Fruit fly (Drosophila melanogaster) whole organism, prepupa: Measurements from ENCODE around the gene CG16985.

Source experiments
- CG10631 ChIP-seq: fragments of 200-800 bp; sonication (Bioruptor generic); optimal IDR thresholded peaks from 2 replicates; lab custom pipeline; 2016; ENCODE audit warnings: missing biosample characterization, missing genetic modification characterization
- CG10669 ChIP-seq: fragments of 200-800 bp; sonication (Bioruptor generic); optimal IDR thresholded peaks from 3 replicates; lab custom pipeline; 2018; ENCODE audit warnings: missing biosample characterization, mild to moderate bottlenecking, missing genetic modification characterization, moderate library complexity
- CG11294 ChIP-seq: fragments of 200-800 bp; sonication (Bioruptor generic); IDR thresholded peaks from 2 replicates; pipeline ENCODE4 v1.3.6; 2022; ENCODE audit warnings: missing biosample characterization, missing genetic modification characterization
- CG11902 ChIP-seq: fragments of 200-800 bp; sonication (Bioruptor generic); optimal IDR thresholded peaks from 3 replicates; lab custom pipeline; 2016; ENCODE audit warnings: missing biosample characterization, missing genetic modification characterization
- CG15336 ChIP-seq: fragments of 200-800 bp; sonication (Bioruptor generic); IDR thresholded peaks from 2 replicates; pipeline ENCODE4 v1.3.6; 2022; ENCODE audit warnings: missing biosample characterization, missing genetic modification characterization
- CG1621 ChIP-seq: fragments of 200-800 bp; sonication (Bioruptor generic); optimal IDR thresholded peaks from 3 replicates; lab custom pipeline; 2018; ENCODE audit warnings: missing biosample characterization, mild to moderate bottlenecking, missing genetic modification characterization
- CG16779 ChIP-seq: fragments of 200-800 bp; sonication (Bioruptor generic); optimal IDR thresholded peaks from 3 replicates; lab custom pipeline; 2017; ENCODE audit warnings: missing biosample characterization, mild to moderate bottlenecking, missing genetic modification characterization
- CG32006 ChIP-seq: fragments of 200-800 bp; sonication (Bioruptor generic); optimal IDR thresholded peaks from 3 replicates; lab custom pipeline; 2017; ENCODE audit warnings: missing biosample characterization, mild to moderate bottlenecking, missing genetic modification characterization
- CG3919 ChIP-seq: fragments of 200-800 bp; sonication (Bioruptor generic); optimal IDR thresholded peaks from 3 replicates; lab custom pipeline; 2016; ENCODE audit warnings: missing biosample characterization, missing genetic modification characterization
- CG4318 ChIP-seq: fragments of 200-800 bp; sonication (Bioruptor generic); optimal IDR thresholded peaks from 3 replicates; lab custom pipeline; 2017; ENCODE audit warnings: missing biosample characterization, mild to moderate bottlenecking, missing genetic modification characterization
- CG6163 ChIP-seq: fragments of 200-800 bp; sonication (Bioruptor generic); IDR thresholded peaks from 3 replicates; pipeline ENCODE4 v1.3.6; 2022; ENCODE audit warnings: missing biosample characterization, missing genetic modification characterization
- CG6276 ChIP-seq: fragments of 200-800 bp; sonication (Bioruptor generic); optimal IDR thresholded peaks from 2 replicates; lab custom pipeline; 2017; ENCODE audit warnings: missing biosample characterization, mild to moderate bottlenecking, missing genetic modification characterization
- CG6792 ChIP-seq: fragments of 200-800 bp; sonication (Bioruptor generic); optimal IDR thresholded peaks from 3 replicates; lab custom pipeline; 2016; ENCODE audit warnings: missing biosample characterization, missing genetic modification characterization
- CG6808 ChIP-seq: fragments of 200-800 bp; sonication (Bioruptor generic); optimal IDR thresholded peaks from 3 replicates; lab custom pipeline; 2017; ENCODE audit warnings: missing biosample characterization, missing genetic modification characterization, mild to moderate bottlenecking, moderate library complexity, missing genetic modification reagents
- CG6854 ChIP-seq: fragments of 200-800 bp; sonication (Bioruptor generic); optimal IDR thresholded peaks from 2 replicates; lab custom pipeline; 2017; ENCODE audit warnings: missing biosample characterization, mild to moderate bottlenecking, missing genetic modification characterization
- CG8119 ChIP-seq: fragments of 200-800 bp; sonication (Bioruptor generic); IDR thresholded peaks from 3 replicates; pipeline ENCODE4 v1.3.6; 2022; ENCODE audit warnings: missing biosample characterization, missing genetic modification characterization
- CG8632 ChIP-seq: fragments of 200-800 bp; sonication (Bioruptor generic); optimal IDR thresholded peaks from 3 replicates; lab custom pipeline; 2016; ENCODE audit warnings: missing biosample characterization, missing genetic modification characterization
- CG9139 ChIP-seq: fragments of 200-800 bp; sonication (Bioruptor generic); optimal IDR thresholded peaks from 3 replicates; lab custom pipeline; 2017; ENCODE audit warnings: missing biosample characterization, mild to moderate bottlenecking, missing genetic modification characterization
- Eip75B ChIP-seq: fragments of 200-800 bp; sonication (Bioruptor generic); optimal IDR thresholded peaks from 3 replicates; lab custom pipeline; 2016; ENCODE audit warnings: missing biosample characterization, missing genetic modification characterization
- Eip78C ChIP-seq: fragments of 200-800 bp; sonication (Bioruptor generic); peaks from one replicate; lab custom pipeline; 2016; ENCODE audit warnings: missing biosample characterization, missing genetic modification characterization
- Ets21C ChIP-seq: fragments of 200-800 bp; sonication (Bioruptor generic); optimal IDR thresholded peaks from 3 replicates; lab custom pipeline; 2016; ENCODE audit warnings: missing biosample characterization, missing genetic modification characterization
- Ets96B ChIP-seq: fragments of 200-800 bp; optimal IDR thresholded peaks from 2 replicates; lab custom pipeline; 2019; ENCODE audit warnings: missing biosample characterization, mild to moderate bottlenecking, missing genetic modification characterization, moderate library complexity
- Hr38 ChIP-seq: sonication (Bioruptor generic); optimal IDR thresholded peaks from 2 replicates; lab custom pipeline; 2016; ENCODE audit warnings: missing biosample characterization, missing genetic modification characterization
- Hr39 ChIP-seq: fragments of 200-800 bp; sonication (Bioruptor generic); optimal IDR thresholded peaks from 2 replicates; lab custom pipeline; 2016; ENCODE audit warnings: missing biosample characterization, missing genetic modification characterization
- Hr4 ChIP-seq: fragments of 200-800 bp; sonication (Bioruptor generic); optimal IDR thresholded peaks from 3 replicates; lab custom pipeline; 2016; ENCODE audit warnings: missing biosample characterization, missing genetic modification characterization
- Lpt ChIP-seq: fragments of 200-800 bp; sonication (Bioruptor generic); optimal IDR thresholded peaks from 3 replicates; lab custom pipeline; 2016; ENCODE audit warnings: missing biosample characterization, missing genetic modification characterization
- OdsH ChIP-seq: fragments of 200-800 bp; sonication (Bioruptor generic); optimal IDR thresholded peaks from 3 replicates; lab custom pipeline; 2016; ENCODE audit warnings: missing biosample characterization, missing genetic modification characterization
- Smox ChIP-seq: fragments of 200-800 bp; sonication (Bioruptor generic); optimal IDR thresholded peaks from 3 replicates; lab custom pipeline; 2016; ENCODE audit warnings: missing biosample characterization, missing genetic modification characterization
- Sox102F ChIP-seq: fragments of 200-800 bp; sonication (Bioruptor generic); optimal IDR thresholded peaks from 2 replicates; lab custom pipeline; 2016; ENCODE audit warnings: missing biosample characterization, mild to moderate bottlenecking, missing genetic modification characterization
- Sox14 ChIP-seq: fragments of 200-800 bp; sonication (Bioruptor generic); optimal IDR thresholded peaks from 3 replicates; lab custom pipeline; 2016; ENCODE audit warnings: missing biosample characterization, missing genetic modification characterization
- Sox15 ChIP-seq: fragments of 200-800 bp; sonication (Bioruptor generic); optimal IDR thresholded peaks from 3 replicates; lab custom pipeline; 2016; ENCODE audit warnings: missing biosample characterization, missing genetic modification characterization
- cyc ChIP-seq: fragments of 200-800 bp; sonication (Bioruptor generic); optimal IDR thresholded peaks from 3 replicates; lab custom pipeline; 2016; ENCODE audit warnings: missing biosample characterization, missing genetic modification characterization
- dac ChIP-seq: fragments of 200-800 bp; sonication (Bioruptor generic); optimal IDR thresholded peaks from 2 replicates; lab custom pipeline; 2017; ENCODE audit warnings: missing biosample characterization, mild to moderate bottlenecking, missing genetic modification characterization
- dsx ChIP-seq: fragments of 200-800 bp; optimal IDR thresholded peaks from 3 replicates; lab custom pipeline; 2019; ENCODE audit warnings: missing biosample characterization, mild to moderate bottlenecking, missing genetic modification characterization, moderate library complexity; ENCODE audit not compliant: poor library complexity, severe bottlenecking
- eg ChIP-seq: fragments of 200-800 bp; sonication (Bioruptor generic); IDR thresholded peaks from 3 replicates; pipeline ENCODE4 v1.3.6; 2022; ENCODE audit warnings: missing biosample characterization, missing genetic modification characterization
- esn ChIP-seq: fragments of 200-800 bp; sonication (Bioruptor generic); optimal IDR thresholded peaks from 2 replicates; lab custom pipeline; 2016; ENCODE audit warnings: missing biosample characterization, mild to moderate bottlenecking, missing genetic modification characterization, moderate library complexity
- fd59A ChIP-seq: fragments of 200-800 bp; sonication (Bioruptor generic); optimal IDR thresholded peaks from 2 replicates; lab custom pipeline; 2017; ENCODE audit warnings: missing biosample characterization, mild to moderate bottlenecking, missing genetic modification characterization, missing genetic modification reagents
- lz ChIP-seq: fragments of 200-800 bp; sonication (Bioruptor generic); optimal IDR thresholded peaks from 3 replicates; lab custom pipeline; 2016; ENCODE audit warnings: missing biosample characterization, missing genetic modification characterization
- net ChIP-seq: fragments of 200-800 bp; sonication (Bioruptor generic); optimal IDR thresholded peaks from 3 replicates; lab custom pipeline; 2016; ENCODE audit warnings: missing biosample characterization, missing genetic modification characterization
- salr ChIP-seq, 2 experiments: fragments of 200-800 bp; sonication (Bioruptor generic); optimal IDR thresholded peaks; 3 replicates each; lab custom pipeline; 2016 to 2018; ENCODE audit warnings: missing biosample characterization in 2 of 2, missing genetic modification characterization in 2 of 2, mild to moderate bottlenecking in 1 of 2
- spab ChIP-seq: fragments of 200-800 bp; sonication (Bioruptor generic); optimal IDR thresholded peaks from 2 replicates; lab custom pipeline; 2017; ENCODE audit warnings: missing biosample characterization, mild to moderate bottlenecking, missing genetic modification characterization, missing genetic modification reagents
- ss ChIP-seq, 2 experiments: fragments of 200-800 bp; sonication (Bioruptor generic); optimal IDR thresholded peaks; 2 replicates in 1 of 2; 3 replicates in 1 of 2; lab custom pipeline; 2017 to 2018; ENCODE audit warnings: mild to moderate bottlenecking in 2 of 2, missing biosample characterization in 2 of 2, missing genetic modification characterization in 2 of 2, moderate library complexity in 1 of 2
- svp ChIP-seq: fragments of 200-800 bp; sonication (Bioruptor generic); peaks from one replicate; lab custom pipeline; 2016; ENCODE audit warnings: missing biosample characterization, missing genetic modification characterization
- vri ChIP-seq: fragments of 200-800 bp; sonication (Bioruptor generic); optimal IDR thresholded peaks from 3 replicates; lab custom pipeline; 2016; ENCODE audit warnings: missing biosample characterization, mild to moderate bottlenecking, missing genetic modification characterization

The CG16985 gene

DNA sequence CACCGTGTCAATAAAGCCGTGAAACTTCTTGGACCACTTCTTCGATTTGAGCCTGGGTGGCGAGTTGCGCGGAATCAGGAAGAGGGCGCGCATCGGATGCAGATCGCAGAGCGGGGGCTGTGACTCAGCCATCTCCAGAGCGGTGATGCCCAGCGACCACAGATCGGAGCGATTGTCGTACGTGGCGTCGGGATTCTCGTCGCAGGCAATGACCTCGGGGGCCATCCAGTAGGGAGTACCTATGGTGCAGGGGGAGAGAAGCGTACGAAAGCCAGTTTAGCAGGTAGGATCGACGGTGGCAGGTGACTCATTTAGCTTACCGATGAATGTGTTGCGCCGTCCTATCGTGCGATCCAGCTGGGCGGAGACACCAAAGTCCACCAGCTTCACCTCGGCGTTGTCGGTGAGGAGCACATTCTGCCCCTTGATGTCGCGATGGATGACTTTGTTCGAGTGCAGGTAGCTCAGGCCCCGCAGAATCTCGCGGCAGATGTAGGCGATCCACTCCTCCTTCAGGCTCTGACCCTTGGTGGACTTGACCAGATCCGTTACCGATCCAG, 32.0 kb upstream of the CG16985 start (continued):
- TF ChIP-seq Eip75B (GFP tag; lab: Kevin White, UChicago) (no peak), CG3919 (GFP tag; lab: Kevin White, UChicago) (no peak), net (no peak), CG6163 (no peak), esn (no peak), CG10631 (GFP tag; lab: Kevin White, UChicago) (no peak)
- TF ChIP-seq, all 60 proteins: peak for 5

DNA sequence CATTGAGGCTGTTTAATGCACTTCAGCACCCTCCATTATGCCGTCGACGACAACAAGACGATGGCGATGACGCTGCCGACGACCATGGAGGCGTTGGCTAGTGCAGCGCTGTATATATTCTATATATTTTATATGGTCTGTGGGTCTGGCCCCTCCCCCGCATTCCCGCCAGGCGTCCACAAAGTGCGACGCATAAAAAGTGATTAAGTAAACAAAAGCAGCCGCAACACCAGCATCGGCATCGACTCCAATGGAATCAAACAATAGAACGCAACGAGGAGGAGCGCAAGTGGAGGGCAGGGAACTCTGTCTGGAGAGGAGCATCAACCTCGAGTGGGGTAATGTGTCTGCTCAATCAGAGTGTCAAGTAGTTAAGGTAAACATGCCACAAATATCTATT, 30.8 kb upstream of the CG16985 start:
- TF ChIP-seq cyc (GFP tag; lab: Kevin White, UChicago) (no peak), CG11902 (GFP tag; lab: Kevin White, UChicago) (no peak), Lpt (GFP tag; lab: Kevin White, UChicago) (peak; percentile 32), svp (GFP tag; lab: Kevin White, UChicago) (peak; percentile 47), CG6163 (0 out of 3 replicates have a peak, but pooled peaks have one; percentile 10), CG6276 (GFP tag; lab: Kevin White, UChicago) (no peak), dac (GFP tag; lab: Kevin White, UChicago) (no peak), Sox14 (GFP tag; lab: Kevin White, UChicago) (peak; percentile 72), CG15336 (GFP tag; lab: Robert Waterston, UW) (0 out of 2 replicates have a peak, but pooled peaks have one; percentile 14), Sox102F (GFP tag; lab: Kevin White, UChicago) (no peak), CG9139 (GFP tag; lab: Kevin White, UChicago) (peak; percentile 9), eg (GFP tag; lab: Robert Waterston, UW) (0 out of 3 replicates have a peak, but pooled peaks have one; percentile 5), CG11294 (GFP tag; lab: Robert Waterston, UW) (no peak), Smox (GFP tag; lab: Kevin White, UChicago) (no peak), Eip78C (GFP tag; lab: Kevin White, UChicago) (peak; percentile 47), CG6854 (no peak), Ets21C (no peak), dsx (GFP tag; lab: Kevin White, UChicago) (peak; percentile 48), CG3919 (GFP tag; lab: Kevin White, UChicago) (no peak), CG10669 (no peak), CG32006 (GFP tag; lab: Kevin White, UChicago) (no peak), CG8119 (GFP tag; lab: Robert Waterston, UW) (no peak), salr (GFP tag; optimal IDR thresholded peaks at IDR 0.05; lab: Kevin White, UChicago) (no peak), net (no peak), CG6808 (GFP tag; lab: Kevin White, UChicago) (peak; percentile 19), ss (GFP tag; optimal IDR thresholded peaks at IDR 0.05; lab: Kevin White, UChicago) (peak in 1 of 2 experiments; percentile 57)

DNA sequence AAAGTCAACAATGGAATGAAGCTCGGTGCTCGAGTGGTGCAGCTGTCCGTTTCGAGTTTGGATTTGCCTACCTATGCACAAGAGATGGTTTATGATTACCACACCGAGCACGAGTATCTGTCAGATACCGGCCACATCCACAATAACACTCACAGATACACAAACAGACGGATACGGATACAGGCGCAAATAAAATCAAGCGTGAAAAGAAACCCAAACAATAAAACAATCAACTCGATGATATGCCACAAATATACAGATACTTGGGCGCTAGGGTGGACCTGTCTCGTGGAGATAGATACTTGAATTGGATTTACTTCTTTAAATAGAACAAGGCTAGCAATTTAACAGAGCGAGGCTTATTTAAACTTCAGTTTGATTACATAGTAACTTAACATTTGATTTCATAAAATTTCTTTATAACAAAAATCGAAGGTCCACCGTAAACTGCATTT, 28.8 kb upstream of the CG16985 start:
- peak in 1 of 2 experiments; percentile 50 for TF ChIP-seq ss (GFP tag; optimal IDR thresholded peaks at IDR 0.05; lab: Kevin White, UChicago)
- TF ChIP-seq vri (GFP tag; lab: Kevin White, UChicago) = peak; percentile 75
- peak; percentile 49 to 55 for TF ChIP-seq salr (GFP tag; optimal IDR thresholded peaks at IDR 0.05; lab: Kevin White, UChicago)
- TF ChIP-seq Eip78C (GFP tag; lab: Kevin White, UChicago) = peak; percentile 94
- TF ChIP-seq CG3919 (GFP tag; lab: Kevin White, UChicago) = peak; percentile 79
- TF ChIP-seq CG6792 = peak; percentile 82
- TF ChIP-seq fd59A (GFP tag; lab: Kevin White, UChicago) = peak; percentile 51
- TF ChIP-seq Ets96B (tag; lab: Kevin White, UChicago) = peak; percentile 75
- TF ChIP-seq spab (GFP tag; lab: Kevin White, UChicago) = peak; percentile 42
- peak; percentile 79 for TF ChIP-seq Ets21C
- TF ChIP-seq CG15336 (GFP tag; lab: Robert Waterston, UW) = peak; percentile 90
- TF ChIP-seq esn = peak; percentile 89
- peak; percentile 79 for TF ChIP-seq CG8632 (GFP tag; lab: Kevin White, UChicago)
- TF ChIP-seq Hr4 (GFP tag; lab: Kevin White, UChicago) = peak; percentile 81
- peak; percentile 87 for TF ChIP-seq lz
- peak; percentile 72 for TF ChIP-seq CG10669
- peak; percentile 65 for TF ChIP-seq Sox15 (GFP tag; lab: Kevin White, UChicago)
- TF ChIP-seq CG1621 (tag; lab: Kevin White, UChicago) = peak; percentile 59
- TF ChIP-seq CG16779 (tag; lab: Kevin White, UChicago) = peak; percentile 44
- peak; percentile 86 for TF ChIP-seq Eip75B (GFP tag; lab: Kevin White, UChicago)
- TF ChIP-seq Hr38 (GFP tag; lab: Kevin White, UChicago) = no peak
- TF ChIP-seq CG11902 (GFP tag; lab: Kevin White, UChicago) = peak; percentile 40
- TF ChIP-seq CG6163 = peak; percentile 89
- TF ChIP-seq CG9139 (GFP tag; lab: Kevin White, UChicago) = peak; percentile 47
- TF ChIP-seq OdsH (GFP tag; lab: Kevin White, UChicago) = peak; percentile 79
- peak; percentile 82 for TF ChIP-seq net
- TF ChIP-seq Hr39 (GFP tag; lab: Kevin White, UChicago) = peak; percentile 81
- peak; percentile 88 for TF ChIP-seq CG8119 (GFP tag; lab: Robert Waterston, UW)
- peak; percentile 73 for TF ChIP-seq CG11294 (GFP tag; lab: Robert Waterston, UW)
- TF ChIP-seq CG4318 (GFP tag; lab: Kevin White, UChicago) = peak; percentile 8
- peak; percentile 72 for TF ChIP-seq CG10631 (GFP tag; lab: Kevin White, UChicago)
- peak; percentile 70 for TF ChIP-seq cyc (GFP tag; lab: Kevin White, UChicago)
